Worm (Caenorhabditis elegans) whole organism, young adult: ENCODE measurements around the gene bath-38.
A peak's percentile ranks its signal among the peaks of the same experiment; 100 is the strongest.

ENCODE experiments used
- B0019.2 ChIP-seq: fragments of 200-800 bp; sonication (Bioruptor generic); conservative IDR thresholded peaks from 2 replicates; pipeline ENCODE4 v1.3.6; 2022; ENCODE audit warnings: missing genetic modification reagents, missing genetic modification characterization, missing compliant biosample characterization
- C17E4.6 ChIP-seq: fragments of 200-800 bp; sonication (Bioruptor generic); IDR thresholded peaks from 2 replicates; pipeline ENCODE4 v1.3.6; 2022; ENCODE audit warnings: missing genetic modification reagents, missing genetic modification characterization, missing compliant biosample characterization
- F10E7.11 ChIP-seq: sonication (generic microtip); optimal IDR thresholded peaks from 2 replicates; lab custom pipeline; 2017; ENCODE audit warnings: mild to moderate bottlenecking, missing genetic modification characterization, moderate library complexity, missing compliant biosample characterization
- F52B5.7 ChIP-seq: sonication (generic microtip); optimal IDR thresholded peaks from 2 replicates; lab custom pipeline; 2016; ENCODE audit warnings: mild to moderate bottlenecking, missing genetic modification characterization, missing compliant biosample characterization
- F57A8.1 ChIP-seq: fragments of 200-800 bp; sonication (Bioruptor generic); optimal IDR thresholded peaks from 2 replicates; lab custom pipeline; 2018; ENCODE audit warnings: mild to moderate bottlenecking, missing genetic modification characterization, moderate library complexity, missing compliant biosample characterization
- F57C9.4 ChIP-seq: sonication (generic microtip); optimal IDR thresholded peaks from 2 replicates; lab custom pipeline; 2017; ENCODE audit warnings: mild to moderate bottlenecking, missing genetic modification characterization, missing compliant biosample characterization
- K11D2.4 ChIP-seq: fragments of 200-800 bp; sonication (Bioruptor generic); IDR thresholded peaks from 2 replicates; pipeline ENCODE4 v1.3.6; 2022; ENCODE audit warnings: missing genetic modification reagents, missing genetic modification characterization, missing compliant biosample characterization
- T26A5.8 ChIP-seq: sonication (generic microtip); optimal IDR thresholded peaks from 2 replicates; lab custom pipeline; 2016; ENCODE audit warnings: missing genetic modification characterization, missing compliant biosample characterization
- Y53F4B.3 ChIP-seq: fragments of 200-800 bp; sonication (Bioruptor generic); IDR thresholded peaks from 2 replicates; pipeline ENCODE4 v1.3.6; 2022; ENCODE audit warnings: missing genetic modification reagents, missing genetic modification characterization, missing compliant biosample characterization
- Y53G8AR.9 ChIP-seq: fragments of 200-800 bp; sonication (Bioruptor generic); conservative IDR thresholded peaks from 2 replicates; pipeline ENCODE4 v1.3.6; 2022; ENCODE audit warnings: missing genetic modification reagents, missing genetic modification characterization, missing compliant biosample characterization
- aptf-3 ChIP-seq: fragments of 200-800 bp; sonication (Bioruptor generic); IDR thresholded peaks from 2 replicates; pipeline ENCODE4 v1.3.6; 2022; ENCODE audit warnings: missing genetic modification characterization, missing compliant biosample characterization
- attf-5 ChIP-seq: fragments of 200-800 bp; sonication (Bioruptor generic); optimal IDR thresholded peaks from 2 replicates; lab custom pipeline; 2018; ENCODE audit warnings: mild to moderate bottlenecking, missing genetic modification characterization, missing compliant biosample characterization
- ccch-3 ChIP-seq: fragments of 200-800 bp; sonication (Bioruptor generic); optimal IDR thresholded peaks from 2 replicates; lab custom pipeline; 2018; ENCODE audit warnings: mild to moderate bottlenecking, missing genetic modification characterization, missing compliant biosample characterization
- cebp-1 ChIP-seq, 2 experiments: fragments of 200-800 bp in 1 of 2; sonication (Bioruptor generic) in 1 of 2; sonication (generic microtip) in 1 of 2; IDR thresholded peaks in 1 of 2; optimal IDR thresholded peaks in 1 of 2; 2 replicates each; pipeline versions ENCODE4 v1.3.6 to Lab custom; 2017 to 2022; ENCODE audit warnings: missing compliant biosample characterization in 2 of 2, missing genetic modification characterization in 2 of 2, mild to moderate bottlenecking in 1 of 2, missing genetic modification reagents in 1 of 2, moderate library complexity in 1 of 2
- ceh-27 ChIP-seq: fragments of 200-800 bp; sonication (Bioruptor generic); optimal IDR thresholded peaks from 2 replicates; lab custom pipeline; 2018; ENCODE audit warnings: mild to moderate bottlenecking, missing genetic modification characterization, moderate library complexity, missing compliant biosample characterization
- ceh-40 ChIP-seq: fragments of 200-800 bp; sonication (Bioruptor generic); IDR thresholded peaks from 2 replicates; pipeline ENCODE4 v1.3.6; 2022; ENCODE audit warnings: missing genetic modification characterization, missing compliant biosample characterization
- ekl-4 ChIP-seq: fragments of 200-800 bp; sonication (Bioruptor generic); IDR thresholded peaks from 2 replicates; pipeline ENCODE4 v1.3.6; 2022; ENCODE audit warnings: missing genetic modification reagents, missing genetic modification characterization, missing compliant biosample characterization
- hlh-12 ChIP-seq: sonication (generic microtip); optimal IDR thresholded peaks from 2 replicates; lab custom pipeline; 2016; ENCODE audit warnings: missing genetic modification characterization, missing compliant biosample characterization
- hmg-1.2 ChIP-seq: fragments of 200-800 bp; sonication (Bioruptor generic); IDR thresholded peaks from 2 replicates; pipeline ENCODE4 v1.3.6; 2022; ENCODE audit warnings: missing genetic modification reagents, missing genetic modification characterization, missing compliant biosample characterization
- hrde-1 ChIP-seq: sonication (generic microtip); optimal IDR thresholded peaks from 2 replicates; lab custom pipeline; 2016; ENCODE audit warnings: missing genetic modification characterization, mild to moderate bottlenecking, missing compliant biosample characterization, moderate library complexity, missing genotype, missing genetic modification reagents, borderline replicate concordance
- lag-1 ChIP-seq: fragments of 200-800 bp; sonication (Bioruptor generic); IDR thresholded peaks from 2 replicates; pipeline ENCODE4 v1.3.6; 2022; ENCODE audit warnings: missing genetic modification reagents, missing genetic modification characterization, missing compliant biosample characterization
- let-607 ChIP-seq, 2 experiments: fragments of 200-800 bp in 1 of 2; sonication (Bioruptor generic) in 1 of 2; sonication (generic microtip) in 1 of 2; optimal IDR thresholded peaks; 2 replicates each; lab custom pipeline; 2016 to 2018; ENCODE audit warnings: mild to moderate bottlenecking in 2 of 2, missing compliant biosample characterization in 2 of 2, missing genetic modification characterization in 2 of 2, moderate library complexity in 2 of 2, missing genotype in 1 of 2
- lin-26 ChIP-seq: fragments of 200-800 bp; sonication (Bioruptor generic); IDR thresholded peaks from 2 replicates; pipeline ENCODE4 v1.3.6; 2022; ENCODE audit warnings: missing genetic modification reagents, missing genetic modification characterization, missing compliant biosample characterization
- lin-40 ChIP-seq: sonication (generic microtip); optimal IDR thresholded peaks from 2 replicates; lab custom pipeline; 2016; ENCODE audit warnings: missing genetic modification characterization, mild to moderate bottlenecking, missing compliant biosample characterization, missing genotype, missing genetic modification reagents
- lin-54 ChIP-seq: fragments of 200-800 bp; sonication (Bioruptor generic); optimal IDR thresholded peaks from 2 replicates; lab custom pipeline; 2018; ENCODE audit warnings: mild to moderate bottlenecking, missing genetic modification characterization, missing compliant biosample characterization
- lir-1 ChIP-seq: fragments of 200-800 bp; sonication (Bioruptor generic); conservative IDR thresholded peaks from 2 replicates; pipeline ENCODE4 v1.3.6; 2022; ENCODE audit warnings: missing genetic modification reagents, missing genetic modification characterization, missing compliant biosample characterization
- lsl-1 ChIP-seq: fragments of 200-800 bp; sonication (Bioruptor generic); optimal IDR thresholded peaks from 2 replicates; lab custom pipeline; 2018; ENCODE audit warnings: mild to moderate bottlenecking, missing genetic modification characterization, moderate library complexity, missing compliant biosample characterization
- madf-6 ChIP-seq: fragments of 200-800 bp; sonication (Bioruptor generic); IDR thresholded peaks from 2 replicates; pipeline ENCODE4 v1.3.6; 2022; ENCODE audit warnings: missing genetic modification reagents, missing genetic modification characterization, missing compliant biosample characterization
- mcd-1 ChIP-seq: fragments of 200-800 bp; sonication (Bioruptor generic); IDR thresholded peaks from 2 replicates; pipeline ENCODE4 v1.3.6; 2022; ENCODE audit warnings: missing genetic modification reagents, missing genetic modification characterization, missing compliant biosample characterization
- nfya-1 ChIP-seq: sonication (generic microtip); optimal IDR thresholded peaks from 2 replicates; lab custom pipeline; 2017; ENCODE audit warnings: antibody characterized with exemption, missing compliant biosample characterization, missing genetic modification characterization, borderline replicate concordance; ENCODE audit not compliant: insufficient read depth
- nfyb-1 ChIP-seq: fragments of 200-800 bp; sonication (Bioruptor generic); IDR thresholded peaks from 2 replicates; pipeline ENCODE4 v1.3.6; 2022; ENCODE audit warnings: missing genetic modification reagents, missing genetic modification characterization, missing compliant biosample characterization
- nhr-27 ChIP-seq: fragments of 200-800 bp; sonication (Bioruptor generic); optimal IDR thresholded peaks from 2 replicates; lab custom pipeline; 2018; ENCODE audit warnings: mild to moderate bottlenecking, missing genetic modification characterization, moderate library complexity, missing compliant biosample characterization
- nhr-80 ChIP-seq: sonication (generic microtip); optimal IDR thresholded peaks from 2 replicates; lab custom pipeline; 2016; ENCODE audit warnings: missing genetic modification characterization, missing compliant biosample characterization
- rcor-1 ChIP-seq: fragments of 200-800 bp; sonication (Bioruptor generic); IDR thresholded peaks from 2 replicates; pipeline ENCODE4 v1.3.6; 2022; ENCODE audit warnings: missing genetic modification reagents, missing genetic modification characterization, missing compliant biosample characterization
- repo-1 ChIP-seq: sonication (generic microtip); optimal IDR thresholded peaks from 2 replicates; lab custom pipeline; 2017; ENCODE audit warnings: mild to moderate bottlenecking, missing genetic modification characterization, missing compliant biosample characterization
- rpc-1 ChIP-seq, 2 experiments: fragments of 150-350 bp in 1 of 2; sonication (generic microtip) in 1 of 2; optimal IDR thresholded peaks; 2 replicates each; lab custom pipeline; 2014 to 2018; ENCODE audit warnings: missing biosample characterization in 1 of 2, missing genetic modification characterization in 1 of 2, missing genetic modification reagents in 1 of 2, missing genotype in 1 of 2
- snpc-1.1 ChIP-seq: sonication (generic microtip); optimal IDR thresholded peaks from 2 replicates; lab custom pipeline; 2017; ENCODE audit warnings: missing genetic modification characterization, mild to moderate bottlenecking, missing compliant biosample characterization, antibody characterized with exemption, moderate library complexity, missing genotype, missing genetic modification reagents; ENCODE audit not compliant: insufficient read depth
- somi-1 ChIP-seq: fragments of 200-800 bp; sonication (Bioruptor generic); optimal IDR thresholded peaks from 2 replicates; lab custom pipeline; 2018; ENCODE audit warnings: mild to moderate bottlenecking, missing genetic modification characterization, missing compliant biosample characterization
- tlf-1 ChIP-seq: fragments of 200-800 bp; sonication (Bioruptor generic); optimal IDR thresholded peaks from 2 replicates; lab custom pipeline; 2018; ENCODE audit warnings: mild to moderate bottlenecking, missing genetic modification characterization, missing compliant biosample characterization
- unc-130 ChIP-seq: sonication (generic microtip); optimal IDR thresholded peaks from 2 replicates; lab custom pipeline; 2016; ENCODE audit warnings: missing genetic modification reagents, missing genetic modification characterization, missing compliant biosample characterization
- unc-62 ChIP-seq: fragments of 150-350 bp; optimal IDR thresholded peaks from 2 replicates; lab custom pipeline; 2014; ENCODE audit warnings: missing biosample characterization, missing genetic modification reagents, missing genetic modification characterization
- zfh-2 ChIP-seq: fragments of 200-800 bp; sonication (Bioruptor generic); conservative IDR thresholded peaks from 2 replicates; pipeline ENCODE4 v1.3.6; 2022; ENCODE audit warnings: missing genetic modification reagents, missing genetic modification characterization, missing compliant biosample characterization
- zim-3 ChIP-seq: sonication (generic microtip); optimal IDR thresholded peaks from 2 replicates; lab custom pipeline; 2017; ENCODE audit warnings: mild to moderate bottlenecking, missing genetic modification characterization, moderate library complexity, missing compliant biosample characterization
- ztf-26 ChIP-seq: sonication (generic microtip); optimal IDR thresholded peaks from 2 replicates; lab custom pipeline; 2017; ENCODE audit warnings: missing genetic modification characterization, missing compliant biosample characterization
- ztf-28 ChIP-seq: fragments of 200-800 bp; sonication (Bioruptor generic); IDR thresholded peaks from 2 replicates; pipeline ENCODE4 v1.3.6; 2022; ENCODE audit warnings: missing genetic modification reagents, missing genetic modification characterization, missing compliant biosample characterization
- ztf-3 ChIP-seq: fragments of 200-800 bp; sonication (Bioruptor generic); optimal IDR thresholded peaks from 2 replicates; lab custom pipeline; 2018; ENCODE audit warnings: mild to moderate bottlenecking, missing genetic modification characterization, missing compliant biosample characterization

bath-38 gene

ce11 chrII:10019669-10020068 is 25.4 kb downstream of the bath-38 start:
- no peak for TF ChIP-seq let-607 (tag; optimal IDR thresholded peaks at IDR 0.05; lab: Kevin White, UChicago)
- TF ChIP-seq lin-40 (tag; lab: Kevin White, UChicago), result peak; percentile 25
- TF ChIP-seq lag-1 (GFP tag; lab: Robert Waterston, UW), result no peak
- peak; percentile 52 for TF ChIP-seq ztf-26 (tag; lab: Kevin White, UChicago)
- peak; percentile 23 for TF ChIP-seq nhr-80 (tag; lab: Kevin White, UChicago)
- no peak for TF ChIP-seq cebp-1 (GFP tag; IDR thresholded peaks at IDR 0.05; lab: Robert Waterston, UW)
- peak; percentile 49 for TF ChIP-seq cebp-1 (tag; optimal IDR thresholded peaks at IDR 0.05; lab: Kevin White, UChicago)
- TF ChIP-seq zfh-2 (GFP tag; lab: Robert Waterston, UW), result no peak
- peak; percentile 78 for TF ChIP-seq K11D2.4
- no peak for TF ChIP-seq repo-1 (tag; lab: Kevin White, UChicago)
- no peak for TF ChIP-seq F52B5.7 (tag; lab: Kevin White, UChicago)
- no peak for TF ChIP-seq tlf-1 (GFP tag; lab: Kevin White, UChicago)
- TF ChIP-seq Y53G8AR.9 (GFP tag; lab: Robert Waterston, UW), result no peak
- TF ChIP-seq F57C9.4 (tag; lab: Kevin White, UChicago), result no peak
- no peak for TF ChIP-seq nfya-1
- no peak for TF ChIP-seq ccch-3 (GFP tag; lab: Kevin White, UChicago)
- TF ChIP-seq hlh-12 (tag; lab: Kevin White, UChicago), result no peak
- no peak for TF ChIP-seq nfyb-1 (GFP tag; lab: Robert Waterston, UW)
- TF ChIP-seq lsl-1, result no peak
- no peak for TF ChIP-seq ceh-40 (GFP tag; lab: Robert Waterston, UW)
- no peak for TF ChIP-seq T26A5.8 (tag; lab: Kevin White, UChicago)
- no peak for TF ChIP-seq unc-130 (GFP tag; lab: Kevin White, UChicago)
- no peak for TF ChIP-seq F10E7.11
- peak; percentile 15 for TF ChIP-seq somi-1 (GFP tag; lab: Kevin White, UChicago)
- no peak for TF ChIP-seq ztf-28 (GFP tag; lab: Robert Waterston, UW)
- TF ChIP-seq attf-5 (GFP tag; lab: Kevin White, UChicago), result no peak
- TF ChIP-seq ceh-27, result no peak
- TF ChIP-seq rpc-1 (optimal IDR thresholded peaks at IDR 0.05; lab: Kevin White, UChicago), result no peak
- no peak for TF ChIP-seq rpc-1 (tag; optimal IDR thresholded peaks at IDR 0.05; lab: Kevin White, UChicago)
- TF ChIP-seq Y53F4B.3, result no peak
- no peak for TF ChIP-seq madf-6 (GFP tag; lab: Robert Waterston, UW)
- no peak for TF ChIP-seq nhr-27 (tag; lab: Kevin White, UChicago)
- no peak for TF ChIP-seq zim-3 (tag; lab: Kevin White, UChicago)
- no peak for TF ChIP-seq lir-1 (GFP tag; lab: Robert Waterston, UW)
- TF ChIP-seq snpc-1.1, result no peak
- TF ChIP-seq hrde-1 (tag; lab: Kevin White, UChicago), result no peak
- TF ChIP-seq ekl-4, result no peak
- no peak for TF ChIP-seq B0019.2 (GFP tag; lab: Robert Waterston, UW)

DNA sequence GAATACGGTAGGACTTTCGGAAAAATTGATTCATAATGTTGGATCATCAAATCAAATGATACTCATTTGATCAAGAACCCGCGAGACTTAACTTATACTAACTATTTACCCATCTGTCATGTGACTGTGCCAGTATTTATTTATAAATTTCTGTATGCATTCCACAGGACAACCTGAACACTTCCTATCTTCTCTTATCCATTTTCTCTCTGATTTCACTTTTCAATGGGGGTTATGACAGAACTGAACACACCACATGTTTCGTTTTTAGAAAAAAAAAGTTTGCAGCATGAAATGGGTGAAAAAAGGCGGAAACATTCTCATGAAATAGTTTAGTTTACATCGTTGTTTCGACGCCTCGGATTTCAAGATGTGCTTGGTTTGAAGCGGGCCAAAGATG is 27.5 kb downstream of the bath-38 start:
- TF ChIP-seq F57C9.4 (tag; lab: Kevin White, UChicago) (no peak), somi-1 (GFP tag; lab: Kevin White, UChicago) (no peak)

- TF ChIP-seq C17E4.6 (GFP tag; lab: Robert Waterston, UW) (no peak), attf-5 (GFP tag; lab: Kevin White, UChicago) (peak; percentile 33), lin-54 (GFP tag; lab: Kevin White, UChicago) (no peak), F57A8.1 (GFP tag; lab: Kevin White, UChicago) (no peak), lin-26 (GFP tag; lab: Robert Waterston, UW) (peak; percentile 63), hrde-1 (tag; lab: Kevin White, UChicago) (no peak), ccch-3 (GFP tag; lab: Kevin White, UChicago) (no peak), unc-62 (GFP tag; lab: Kevin White, UChicago) (no peak), ztf-3 (GFP tag; lab: Kevin White, UChicago) (peak; percentile 0), aptf-3 (GFP tag; lab: Robert Waterston, UW) (no peak), mcd-1 (GFP tag; lab: Robert Waterston, UW) (peak; percentile 36; the same call in 1 of the 2 replicates), lin-40 (tag; lab: Kevin White, UChicago) (peak; percentile 63), rcor-1 (GFP tag; lab: Robert Waterston, UW) (no peak), hmg-1.2 (GFP tag; lab: Robert Waterston, UW) (peak; percentile 42; the same call in 1 of the 2 replicates)
Observed at ce11 chrII:10016013-10016412, 29.1 kb downstream of the bath-38 start, which contains the start of gene lec-2. Gene lec-2 (minus strand): TSS chrII:10016183.
